Worm (Caenorhabditis elegans) whole organism, L3 larva: ENCODE results near the gene tor-1.

ENCODE experiments used
- R02D3.7 ChIP-seq: fragments of 150-350 bp; optimal IDR thresholded peaks from 2 replicates; lab custom pipeline; 2014; ENCODE audit warnings: missing biosample characterization, missing genetic modification characterization
- elt-3 ChIP-seq, 3 experiments: fragments of 150-350 bp in 1 of 3; sonication (generic microtip) in 2 of 3; optimal IDR thresholded peaks; 2 replicates in 2 of 3; 4 replicates in 1 of 3; lab custom pipeline; 2014 to 2017; ENCODE audit warnings: missing biosample characterization in 3 of 3, missing genetic modification characterization in 3 of 3
- lin-15B ChIP-seq: fragments of 150-350 bp; optimal IDR thresholded peaks from 2 replicates; lab custom pipeline; 2014; ENCODE audit warnings: missing biosample characterization, missing genetic modification characterization
- nhr-25 ChIP-seq: sonication (generic microtip); optimal IDR thresholded peaks from 2 replicates; lab custom pipeline; 2017; ENCODE audit warnings: missing biosample characterization, missing genetic modification characterization
- nhr-77 ChIP-seq: fragments of 150-350 bp; optimal IDR thresholded peaks from 2 replicates; lab custom pipeline; 2014; ENCODE audit warnings: missing biosample characterization, missing genetic modification characterization
- pha-4 ChIP-seq: fragments of 150-350 bp; optimal IDR thresholded peaks from 2 replicates; lab custom pipeline; 2014; ENCODE audit warnings: missing biosample characterization, missing genetic modification reagents, missing genetic modification characterization
- snpc-4 ChIP-seq: fragments of 150-350 bp; optimal IDR thresholded peaks from 2 replicates; lab custom pipeline; 2014; ENCODE audit warnings: missing biosample characterization, missing genetic modification characterization
- ztf-4 ChIP-seq: fragments of 150-350 bp; optimal IDR thresholded peaks from 2 replicates; lab custom pipeline; 2014; ENCODE audit warnings: missing biosample characterization, missing genetic modification characterization

DNA sequence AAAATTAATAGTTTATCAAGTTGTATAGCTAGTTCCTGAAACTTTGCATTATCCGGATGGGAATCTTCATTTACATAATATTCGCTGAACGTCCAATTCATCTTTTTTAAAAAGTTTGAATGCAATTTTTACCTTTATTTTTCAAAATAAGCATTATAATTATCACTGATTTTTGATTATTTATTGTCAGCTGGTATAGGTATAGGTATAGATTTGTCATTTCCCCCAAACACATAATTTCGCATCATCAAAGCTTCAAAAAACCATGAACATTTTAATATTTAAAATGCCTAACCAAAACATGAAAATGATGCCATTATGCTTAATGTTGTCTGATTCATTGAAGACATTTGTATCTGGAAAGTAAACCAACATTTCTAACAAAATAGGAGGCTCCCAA is 30.2 kb upstream of the tor-1 start, which contains the start of gene srw-63:
- TF ChIP-seq elt-3 (tag; optimal IDR thresholded peaks at IDR 0.05; lab: Kevin White, UChicago) (no peak), lin-15B (tag; lab: Kevin White, UChicago) (no peak), nhr-25 (tag; lab: Kevin White, UChicago) (no peak), nhr-77 (tag; lab: Kevin White, UChicago) (no peak), pha-4 (tag; lab: Kevin White, UChicago) (no peak), ztf-4 (tag; lab: Kevin White, UChicago) (no peak), snpc-4 (tag; lab: Kevin White, UChicago) (no peak), R02D3.7 (tag; lab: Kevin White, UChicago) (no peak)
